Worm (Caenorhabditis elegans) whole organism, dauer: Measurements from ENCODE around the gene T23B5.3.

Experiments used
- unc-62 ChIP-seq: sonication (generic microtip); optimal IDR thresholded peaks from 2 replicates; lab custom pipeline; 2017; ENCODE audit warnings: missing biosample characterization, missing genetic modification reagents, missing genetic modification characterization

T23B5.3 gene

DNA sequence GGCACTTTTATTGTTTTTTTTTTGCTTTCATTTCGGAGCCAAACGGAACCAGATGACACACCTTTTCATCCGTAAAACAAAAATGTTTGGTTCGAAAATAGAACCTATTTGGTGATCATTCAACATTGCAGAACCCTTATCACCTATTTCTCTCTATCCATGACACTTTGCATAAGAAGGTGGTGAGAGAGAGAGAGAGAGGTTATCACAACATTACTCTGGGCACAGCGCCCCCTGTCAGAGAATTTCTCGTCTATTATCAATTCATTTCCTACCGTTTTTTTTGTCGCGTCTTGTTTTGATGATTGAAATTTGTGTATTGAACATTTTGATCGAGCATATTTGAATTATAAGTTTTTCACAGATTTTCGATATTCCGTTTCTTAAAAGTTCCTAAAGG is 11.7 kb downstream of the T23B5.3 start:
- TF ChIP-seq unc-62, result no peak

ce11 chrIV:12700944-12701343 is 12.5 kb downstream of the T23B5.3 start:
- TF ChIP-seq unc-62, result no peak

DNA sequence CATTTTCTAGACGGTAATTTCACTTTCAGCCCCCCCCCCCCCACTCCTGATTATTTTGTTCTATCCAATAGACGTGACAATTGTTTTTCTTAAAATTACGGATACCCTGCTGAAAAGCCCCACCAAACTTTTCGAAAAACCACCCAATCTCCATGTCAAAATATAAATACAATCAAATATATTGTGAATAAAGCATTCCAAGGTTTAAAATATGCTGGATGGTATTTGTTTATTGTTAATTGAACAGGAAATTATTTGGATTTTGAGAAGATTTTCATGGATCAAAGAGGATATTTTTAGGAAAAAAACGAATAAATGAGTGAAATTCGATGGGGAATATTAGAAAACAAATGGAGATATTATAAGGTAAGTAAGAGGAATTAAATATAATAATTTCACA is 15.3 kb downstream of the T23B5.3 start, which contains the start of gene C27D8.4:
TSS of gene C27D8.4 (plus strand) at position 301 of the 400 bp plus-strand sequence.
- TF ChIP-seq unc-62, result no peak

DNA sequence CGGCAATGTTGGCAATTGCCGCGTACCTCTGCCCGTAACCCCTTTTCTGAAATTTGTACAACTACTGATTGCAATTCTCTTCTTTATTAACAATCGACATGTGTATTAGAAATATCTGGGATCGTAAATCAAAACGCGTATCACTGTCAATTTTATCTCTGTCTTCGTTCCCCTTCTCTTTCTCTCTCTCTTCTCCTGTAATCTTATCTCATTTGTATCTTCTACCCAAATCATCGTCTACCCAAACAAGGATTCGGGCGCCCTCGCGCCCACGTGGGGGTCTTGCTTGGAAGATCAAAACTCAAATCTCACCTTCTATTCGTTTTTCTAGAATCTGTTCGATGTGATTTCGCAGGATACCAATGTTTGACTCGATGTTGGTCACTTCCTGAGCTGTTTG is 22.5 kb downstream of the T23B5.3 start, which contains the start of gene C27D8.2:
TSS of gene C27D8.2 (plus strand) at position 222 of the 400 bp plus-strand sequence.
- no peak for TF ChIP-seq unc-62

ce11 chrIV:12711644-12712043 is 23.2 kb downstream of the T23B5.3 start, which contains the start of gene C27D8.3:
TSS of gene C27D8.3 (minus strand) at chrIV:12711744.
- no peak for TF ChIP-seq unc-62

DNA sequence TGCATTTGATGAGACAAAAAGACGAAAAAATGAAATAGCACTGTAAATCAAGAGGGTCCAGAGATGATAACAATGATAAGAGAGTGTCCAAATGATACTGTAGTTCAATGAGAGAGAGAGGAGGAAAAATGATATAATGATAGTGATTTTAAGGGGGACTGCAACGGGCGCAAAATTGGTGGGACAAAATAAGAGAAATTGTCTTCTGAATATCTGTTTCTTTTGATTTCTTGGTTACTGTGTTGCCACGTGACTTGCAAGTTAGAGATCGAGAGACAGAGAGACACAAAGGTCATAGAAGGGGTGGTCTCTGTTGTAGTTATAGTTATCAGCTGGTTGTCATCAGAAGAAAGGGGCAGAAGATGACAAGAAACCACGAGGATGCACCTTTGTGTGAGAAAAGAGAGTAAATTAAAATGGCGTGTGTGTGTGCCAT is 27.5 kb downstream of the T23B5.3 start:
- no peak for TF ChIP-seq unc-62

ce11 chrIV:12717531-12717930 is 29.1 kb downstream of the T23B5.3 start, which contains the start of gene C27D8.1:
TSS of gene C27D8.1 (plus strand) at chrIV:12717831.
- no peak for TF ChIP-seq unc-62

DNA sequence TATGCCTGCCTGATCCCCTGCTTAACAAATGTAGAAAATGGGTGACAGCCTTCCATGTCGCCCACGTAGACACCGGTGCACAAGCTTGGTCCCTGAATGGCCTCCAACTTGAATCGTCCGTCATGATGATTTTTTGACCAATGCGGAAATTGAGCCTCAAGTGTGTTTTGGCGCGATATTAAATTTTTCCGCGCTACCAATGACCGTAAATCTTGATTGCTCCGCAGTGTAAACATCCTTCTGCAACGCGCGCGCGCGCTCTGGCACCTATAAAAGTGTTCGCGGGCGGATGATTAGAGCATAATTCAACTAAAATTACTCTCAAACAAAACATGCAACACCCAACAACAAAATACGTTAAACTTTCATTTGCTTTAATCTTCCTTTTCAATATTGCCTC is 31.2 kb downstream of the T23B5.3 start, which contains the start of gene idpp-7:
TSS of gene idpp-7 (plus strand) at position 301 of the 400 bp plus-strand sequence.
- no peak for TF ChIP-seq unc-62

DNA sequence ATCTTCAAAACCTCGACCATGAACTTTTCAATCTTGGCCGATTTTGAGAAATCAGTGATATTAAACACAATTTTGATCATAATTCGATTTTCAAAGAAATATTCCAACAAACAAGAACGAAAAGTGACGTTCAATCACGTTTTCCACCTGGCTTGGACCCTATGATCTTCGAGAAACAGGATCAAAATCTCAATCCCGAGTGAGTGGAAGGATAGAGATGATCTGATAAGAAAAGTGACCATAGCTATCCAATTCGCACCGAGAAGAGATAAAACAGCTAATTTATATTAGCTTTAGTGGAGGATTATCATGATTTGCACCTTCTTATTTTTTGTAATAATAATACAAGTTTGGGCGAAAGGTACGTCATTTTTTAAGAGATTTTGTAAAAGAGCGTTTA is 32.6 kb downstream of the T23B5.3 start, which contains the start of gene T23F6.2:
TSS of gene T23F6.2 (plus strand) at position 251 of the 400 bp plus-strand sequence.
- no peak for TF ChIP-seq unc-62

DNA sequence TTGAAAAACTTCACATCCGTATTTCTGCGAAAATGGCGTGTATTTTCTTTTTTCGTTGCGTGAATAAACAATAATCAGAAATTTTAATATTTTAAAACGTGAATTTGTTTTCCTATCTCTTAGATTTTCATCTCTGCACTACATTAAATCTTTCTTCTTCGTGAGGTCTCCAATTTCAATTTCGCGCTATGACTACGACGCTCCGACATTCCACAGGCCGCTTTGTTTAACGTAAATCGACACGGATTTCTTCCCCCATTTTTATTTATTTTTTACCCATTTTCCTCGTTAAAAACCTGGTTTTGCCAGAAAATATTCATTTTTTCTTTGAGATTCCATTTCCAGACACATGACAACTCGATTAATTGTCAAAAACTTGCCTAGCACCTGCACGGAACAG is 36.2 kb downstream of the T23B5.3 start, which contains the start of the genes T23F6.3 and rbd-1:
TSS of gene T23F6.3 (minus strand) at position 120 of the 400 bp plus-strand sequence.
TSS of gene rbd-1 (plus strand) at position 346 of the 400 bp plus-strand sequence.
- no peak for TF ChIP-seq unc-62

ce11 chrIV:12725228-12725627 is 36.8 kb downstream of the T23B5.3 start:
- TF ChIP-seq unc-62, result no peak

DNA sequence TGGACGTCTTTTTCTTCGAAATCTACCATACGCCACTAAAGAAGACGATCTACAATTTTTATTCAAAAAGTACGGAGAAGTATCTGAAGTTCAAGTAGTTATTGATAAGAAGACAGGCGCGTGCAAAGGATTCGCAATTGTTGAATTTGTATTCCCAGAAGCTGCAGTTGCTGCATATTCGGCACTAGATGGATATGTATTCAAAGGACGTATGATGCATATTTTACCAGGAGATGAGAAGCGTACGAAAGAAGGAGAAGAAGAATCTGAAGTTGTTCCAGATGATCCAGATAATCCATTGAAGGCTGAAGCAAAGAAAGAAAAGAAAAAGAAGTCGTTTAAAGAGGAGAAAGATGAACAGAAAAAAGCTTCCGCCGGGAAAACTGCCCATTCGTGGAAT is 37.5 kb downstream of the T23B5.3 start:
- no peak for TF ChIP-seq unc-62

ce11 chrIV:12728162-12728561 is 39.7 kb downstream of the T23B5.3 start:
- TF ChIP-seq unc-62, result no peak

DNA sequence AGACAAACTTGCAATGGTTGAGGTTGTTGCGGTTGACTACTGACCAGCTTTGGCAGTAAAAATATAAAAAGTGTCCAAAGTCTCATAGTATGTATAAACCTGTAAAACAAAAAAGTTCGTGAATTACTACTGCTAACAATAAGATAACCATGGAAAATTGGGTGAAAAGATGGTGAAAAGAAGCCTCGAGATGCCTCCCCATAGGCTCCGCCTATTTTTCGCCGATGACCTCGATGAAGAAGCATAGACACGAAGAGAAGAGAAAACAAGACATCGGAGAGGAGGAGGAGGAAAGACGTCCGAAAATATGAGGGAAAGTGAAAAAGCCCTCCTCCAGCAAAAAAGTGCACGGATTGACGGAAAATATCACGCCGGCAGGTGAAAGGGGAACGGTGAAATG is 53.0 kb downstream of the T23B5.3 start, which contains the start of gene T23F6.5:
TSS of gene T23F6.5 (minus strand) at position 101 of the 400 bp plus-strand sequence.
- TF ChIP-seq unc-62, result no peak

DNA sequence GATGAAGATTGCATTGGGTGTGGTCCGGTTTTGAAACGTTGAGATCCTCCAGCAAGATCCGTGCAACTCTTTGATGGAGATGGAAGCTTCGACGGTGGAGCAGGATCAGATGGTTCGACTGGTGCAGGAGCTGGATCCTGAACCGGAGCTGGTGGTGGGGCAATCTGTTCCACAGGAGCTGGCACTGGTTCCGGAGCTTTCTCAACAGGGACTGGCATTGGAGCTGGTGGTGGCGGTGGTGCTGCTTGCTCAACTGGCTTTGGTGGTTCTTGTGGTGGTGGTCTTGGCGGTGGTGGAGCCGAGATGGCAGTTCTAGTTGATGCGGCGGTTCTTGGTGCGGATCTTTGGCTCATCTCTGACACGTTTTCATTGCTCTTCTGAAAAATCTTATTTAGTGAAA is 55.2 kb downstream of the T23B5.3 start:
- TF ChIP-seq unc-62, result no peak

DNA sequence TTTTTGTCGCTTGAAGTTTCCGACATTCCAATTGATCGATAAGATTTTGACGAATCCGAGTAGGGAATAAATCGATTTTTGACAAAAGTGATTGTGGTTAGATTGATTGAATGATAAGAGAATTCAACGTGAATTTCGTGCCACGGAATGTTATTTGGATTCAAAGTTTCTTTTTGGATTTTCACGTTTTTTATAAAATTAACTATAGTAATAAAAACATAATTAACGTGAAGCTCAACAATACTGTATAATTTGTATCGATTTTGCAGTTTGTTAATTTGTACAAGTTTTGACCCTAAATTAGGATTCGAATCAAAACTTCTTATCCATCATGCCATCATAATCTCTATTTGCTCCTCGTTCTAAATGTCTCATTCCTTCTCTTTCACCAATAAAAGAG is 56.2 kb downstream of the T23B5.3 start, which contains the start of gene C36H8.1:
TSS of gene C36H8.1 (minus strand) at position 101 of the 400 bp plus-strand sequence.
- no peak for TF ChIP-seq unc-62

DNA sequence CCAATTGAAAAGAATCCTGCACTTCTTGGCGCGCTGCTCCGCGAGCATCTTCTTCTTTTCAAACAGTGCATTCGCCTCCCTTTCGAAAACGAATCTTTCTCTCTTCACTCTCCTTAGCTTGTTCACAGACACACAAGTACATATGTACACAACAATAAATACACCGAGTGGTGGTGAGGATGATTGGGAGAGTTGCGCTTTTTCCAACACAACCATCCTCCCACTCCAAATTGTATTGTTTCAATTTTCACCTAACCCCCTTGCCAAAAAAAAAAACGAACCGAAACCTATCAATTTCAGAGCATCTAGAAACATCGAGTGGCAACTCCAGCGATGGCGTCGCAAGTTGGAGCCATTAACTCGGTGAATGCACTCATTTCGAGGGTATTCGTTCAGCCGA is 57.8 kb downstream of the T23B5.3 start, which contains the start of gene inx-6:
TSS of gene inx-6 (plus strand) at position 301 of the 400 bp plus-strand sequence.
- no peak for TF ChIP-seq unc-62

DNA sequence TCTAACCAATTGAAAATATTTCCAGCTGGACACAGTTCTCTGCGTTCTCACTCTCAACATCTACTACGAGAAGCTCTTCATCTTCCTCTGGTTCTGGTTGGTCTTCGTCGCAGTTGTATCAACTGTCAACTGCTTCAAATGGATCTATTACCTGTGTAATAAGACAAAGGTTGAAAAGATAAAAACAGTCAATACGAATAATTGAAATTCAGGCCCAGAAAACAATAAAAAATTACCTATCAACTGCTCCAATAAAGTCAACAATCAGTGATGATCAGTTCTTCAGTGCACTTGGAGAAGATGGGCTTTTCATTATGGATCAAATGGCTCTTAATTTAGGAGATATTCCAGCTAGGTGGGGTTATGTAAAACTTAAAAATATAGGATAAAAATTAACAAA is 60.3 kb downstream of the T23B5.3 start:
- no peak for TF ChIP-seq unc-62
